Fruit fly (Drosophila melanogaster) whole organism, embryonic: ENCODE results near the gene Vha14-2.

Source experiments
- Bteb2 ChIP-seq: fragments of 200-800 bp; sonication (Bioruptor generic); optimal IDR thresholded peaks from 2 replicates; lab custom pipeline; 2016; ENCODE audit warnings: missing biosample characterization, missing genetic modification characterization
- CG10274 ChIP-seq: fragments of 200-800 bp; sonication (Bioruptor generic); optimal IDR thresholded peaks from 3 replicates; lab custom pipeline; 2017; ENCODE audit warnings: missing biosample characterization, mild to moderate bottlenecking, missing genetic modification characterization
- CG11504 ChIP-seq: fragments of 200-800 bp; sonication (Bioruptor generic); optimal IDR thresholded peaks from 3 replicates; lab custom pipeline; 2019; ENCODE audit warnings: missing biosample characterization, mild to moderate bottlenecking, missing genetic modification characterization, moderate library complexity
- CG12219 ChIP-seq: fragments of 200-800 bp; sonication (Bioruptor generic); optimal IDR thresholded peaks from 3 replicates; lab custom pipeline; 2018; ENCODE audit warnings: missing biosample characterization, mild to moderate bottlenecking, missing genetic modification characterization
- CG15269 ChIP-seq: fragments of 200-800 bp; sonication (Bioruptor generic); optimal IDR thresholded peaks from 2 replicates; lab custom pipeline; 2018; ENCODE audit warnings: missing biosample characterization, mild to moderate bottlenecking, missing genetic modification characterization, moderate library complexity
- CG17359 ChIP-seq: fragments of 200-800 bp; sonication (Bioruptor generic); optimal IDR thresholded peaks from 3 replicates; lab custom pipeline; 2018; ENCODE audit warnings: missing biosample characterization, mild to moderate bottlenecking, missing genetic modification characterization, moderate library complexity
- CG17361 ChIP-seq: fragments of 200-800 bp; sonication (Bioruptor generic); IDR thresholded peaks from 3 replicates; pipeline ENCODE4 v1.3.6; 2022; ENCODE audit warnings: missing biosample characterization, missing genetic modification characterization
- CG18599 ChIP-seq: fragments of 200-800 bp; sonication (Bioruptor generic); optimal IDR thresholded peaks from 3 replicates; lab custom pipeline; 2017; ENCODE audit warnings: missing biosample characterization, missing genetic modification characterization, mild to moderate bottlenecking, moderate library complexity, missing genetic modification reagents
- CG18764 ChIP-seq: fragments of 200-800 bp; sonication (Bioruptor generic); optimal IDR thresholded peaks from 3 replicates; lab custom pipeline; 2016; ENCODE audit warnings: missing biosample characterization, missing genetic modification characterization
- CG2120 ChIP-seq: fragments of 200-800 bp; sonication (Bioruptor generic); optimal IDR thresholded peaks from 3 replicates; lab custom pipeline; 2016; ENCODE audit warnings: missing biosample characterization, missing genetic modification characterization
- CG2678 ChIP-seq: fragments of 200-800 bp; sonication (Bioruptor generic); optimal IDR thresholded peaks from 3 replicates; lab custom pipeline; 2019; ENCODE audit warnings: missing biosample characterization, mild to moderate bottlenecking, missing genetic modification characterization, moderate library complexity
- CG30403 ChIP-seq: fragments of 200-800 bp; sonication (Bioruptor generic); optimal IDR thresholded peaks from 3 replicates; lab custom pipeline; 2016; ENCODE audit warnings: missing biosample characterization, missing genetic modification characterization
- CG3407 ChIP-seq: fragments of 200-800 bp; sonication (Bioruptor generic); optimal IDR thresholded peaks from 2 replicates; lab custom pipeline; 2018; ENCODE audit warnings: missing biosample characterization, mild to moderate bottlenecking, missing genetic modification characterization
- CG7839 ChIP-seq: fragments of 200-800 bp; sonication (Bioruptor generic); optimal IDR thresholded peaks from 3 replicates; lab custom pipeline; 2018; ENCODE audit warnings: missing biosample characterization, mild to moderate bottlenecking, missing genetic modification characterization, moderate library complexity
- CoRest ChIP-seq: fragments of 200-800 bp; sonication (Bioruptor generic); optimal IDR thresholded peaks from 3 replicates; lab custom pipeline; 2018; ENCODE audit warnings: missing biosample characterization, mild to moderate bottlenecking, missing genetic modification characterization, moderate library complexity
- D19A ChIP-seq: fragments of 200-800 bp; optimal IDR thresholded peaks from 3 replicates; lab custom pipeline; 2019; ENCODE audit warnings: missing biosample characterization, mild to moderate bottlenecking, missing genetic modification characterization, moderate library complexity
- Dip2 ChIP-seq: fragments of 200-800 bp; sonication (Bioruptor generic); IDR thresholded peaks from 2 replicates; pipeline ENCODE4 v1.3.6; 2022; ENCODE audit warnings: missing biosample characterization, missing genetic modification characterization
- Drgx ChIP-seq: fragments of 200-800 bp; sonication (Bioruptor generic); IDR thresholded peaks from 2 replicates; pipeline ENCODE4 v1.3.6; 2022; ENCODE audit warnings: missing biosample characterization, missing genetic modification characterization
- Fer3 ChIP-seq: fragments of 200-800 bp; sonication (Bioruptor generic); optimal IDR thresholded peaks from 2 replicates; lab custom pipeline; 2018; ENCODE audit warnings: missing biosample characterization, mild to moderate bottlenecking, missing genetic modification characterization, moderate library complexity
- Hr51 ChIP-seq, 2 experiments: fragments of 200-800 bp; sonication (Bioruptor generic); optimal IDR thresholded peaks; 2 replicates in 1 of 2; 3 replicates in 1 of 2; lab custom pipeline; 2016 to 2018; ENCODE audit warnings: missing biosample characterization in 2 of 2, missing genetic modification characterization in 2 of 2, mild to moderate bottlenecking in 1 of 2, moderate library complexity in 1 of 2
- Hr78 ChIP-seq, 2 experiments: fragments of 200-800 bp in 1 of 2; fragments of >200 bp in 1 of 2; sonication (Bioruptor generic) in 1 of 2; optimal IDR thresholded peaks; 2 replicates each; lab custom pipeline; 2017 to 2019; ENCODE audit warnings: missing biosample characterization in 2 of 2, missing genetic modification characterization in 2 of 2, mild to moderate bottlenecking in 1 of 2, moderate library complexity in 1 of 2
- Med ChIP-seq: fragments of 200-800 bp; sonication (Bioruptor generic); peaks from one replicate; lab custom pipeline; 2016; ENCODE audit warnings: missing biosample characterization, missing genetic modification characterization, mild to moderate bottlenecking, inconsistent platforms, moderate library complexity
- Meics ChIP-seq: fragments of 200-800 bp; sonication (Bioruptor generic); optimal IDR thresholded peaks from 2 replicates; lab custom pipeline; 2017; ENCODE audit warnings: missing biosample characterization, mild to moderate bottlenecking, missing genetic modification characterization
- Mrtf ChIP-seq: fragments of 200-800 bp; sonication (Bioruptor generic); IDR thresholded peaks from 3 replicates; pipeline ENCODE4 v1.3.6; 2022; ENCODE audit warnings: missing biosample characterization, missing genetic modification characterization
- PHDP ChIP-seq: fragments of 200-800 bp; sonication (Bioruptor generic); optimal IDR thresholded peaks from 3 replicates; lab custom pipeline; 2018; ENCODE audit warnings: missing biosample characterization, mild to moderate bottlenecking, missing genetic modification characterization, moderate library complexity
- Pdp1 ChIP-seq, 2 experiments: fragments of 200-800 bp; sonication (Bioruptor generic); optimal IDR thresholded peaks; 3 replicates each; lab custom pipeline; 2016; ENCODE audit warnings: missing biosample characterization in 2 of 2, missing genetic modification characterization in 2 of 2, mild to moderate bottlenecking in 1 of 2, moderate library complexity in 1 of 2
- Sox102F ChIP-seq: fragments of 200-800 bp; sonication (Bioruptor generic); optimal IDR thresholded peaks from 2 replicates; lab custom pipeline; 2018; ENCODE audit warnings: missing biosample characterization, mild to moderate bottlenecking, missing genetic modification characterization, moderate library complexity
- ash1 ChIP-seq: fragments of 200-800 bp; sonication (Bioruptor generic); optimal IDR thresholded peaks from 2 replicates; lab custom pipeline; 2018; ENCODE audit warnings: missing biosample characterization, mild to moderate bottlenecking, missing genetic modification characterization
- bbx ChIP-seq: fragments of 200-800 bp; sonication (Bioruptor generic); IDR thresholded peaks from 2 replicates; pipeline ENCODE4 v1.3.6; 2022; ENCODE audit warnings: missing biosample characterization, missing genetic modification characterization; ENCODE audit not compliant: partially characterized antibody
- bigmax ChIP-seq: fragments of 200-800 bp; sonication (Bioruptor generic); optimal IDR thresholded peaks from 2 replicates; lab custom pipeline; 2018; ENCODE audit warnings: missing biosample characterization, mild to moderate bottlenecking, missing genetic modification characterization
- chinmo ChIP-seq: fragments of 200-800 bp; sonication (Bioruptor generic); IDR thresholded peaks from 4 replicates; pipeline ENCODE4 v1.3.6; 2022; ENCODE audit warnings: missing biosample characterization, missing genetic modification characterization; ENCODE audit not compliant: partially characterized antibody
- cwo ChIP-seq: fragments of 200-800 bp; sonication (Bioruptor generic); optimal IDR thresholded peaks from 3 replicates; lab custom pipeline; 2017; ENCODE audit warnings: missing biosample characterization, missing genetic modification characterization, mild to moderate bottlenecking, moderate library complexity, missing genetic modification reagents
- dmrt11E ChIP-seq: fragments of 200-800 bp; sonication (Bioruptor generic); optimal IDR thresholded peaks from 3 replicates; lab custom pipeline; 2018; ENCODE audit warnings: missing biosample characterization, mild to moderate bottlenecking, missing genetic modification characterization, moderate library complexity
- dysf ChIP-seq: fragments of 200-800 bp; sonication (Bioruptor generic); IDR thresholded peaks from 3 replicates; pipeline ENCODE4 v1.3.6; 2022; ENCODE audit warnings: missing biosample characterization, missing genetic modification characterization
- esg ChIP-seq: fragments of 200-800 bp; sonication (Bioruptor generic); conservative IDR thresholded peaks from 2 replicates; pipeline ENCODE4 v1.3.6; 2022; ENCODE audit warnings: missing biosample characterization, missing genetic modification characterization
- eve ChIP-seq, 2 experiments: fragments of >200 bp; optimal IDR thresholded peaks; 2 replicates each; lab custom pipeline; 2017; ENCODE audit warnings: missing biosample characterization in 2 of 2, missing genetic modification characterization in 2 of 2
- fru ChIP-seq: fragments of >200 bp; optimal IDR thresholded peaks from 2 replicates; lab custom pipeline; 2017
- gem ChIP-seq: fragments of 200-800 bp; sonication (Bioruptor generic); optimal IDR thresholded peaks from 2 replicates; lab custom pipeline; 2019; ENCODE audit warnings: missing biosample characterization, mild to moderate bottlenecking, missing genetic modification characterization, moderate library complexity
- grau ChIP-seq: fragments of 200-800 bp; optimal IDR thresholded peaks from 3 replicates; lab custom pipeline; 2019; ENCODE audit warnings: missing biosample characterization, mild to moderate bottlenecking, missing genetic modification characterization, moderate library complexity
- phol ChIP-seq: fragments of 200-800 bp; sonication (Bioruptor generic); optimal IDR thresholded peaks from 3 replicates; lab custom pipeline; 2018; ENCODE audit warnings: missing biosample characterization, mild to moderate bottlenecking, missing genetic modification characterization, moderate library complexity
- row ChIP-seq: fragments of 200-800 bp; sonication (Bioruptor generic); IDR thresholded peaks from 3 replicates; pipeline ENCODE4 v1.3.6; 2022; ENCODE audit warnings: missing biosample characterization, missing genetic modification characterization
- zen2 ChIP-seq: fragments of 200-800 bp; sonication (Bioruptor generic); IDR thresholded peaks from 3 replicates; pipeline ENCODE4 v1.3.6; 2022; ENCODE audit warnings: missing biosample characterization, missing genetic modification characterization; ENCODE audit not compliant: partially characterized antibody

Gene Vha14-2

dm6 chr3R:6107353-6107752, 15.0 kb upstream of the Vha14-2 start:
- TF ChIP-seq CG3407 (GFP tag; lab: Kevin White, UChicago), result no peak
- TF ChIP-seq D19A, result no peak
- no peak for TF ChIP-seq dmrt11E (tag; lab: Kevin White, UChicago)
- no peak for TF ChIP-seq Bteb2 (GFP tag; lab: Kevin White, UChicago)
- TF ChIP-seq esg, result no peak
- TF ChIP-seq chinmo (GFP tag; lab: Robert Waterston, UW), result 0 out of 4 replicates have a peak, but pooled peaks have one; percentile 55
- no peak for TF ChIP-seq bigmax
- peak in 1 of 2 experiments; percentile 92 for TF ChIP-seq Pdp1 (GFP tag; optimal IDR thresholded peaks at IDR 0.05; lab: Kevin White, UChicago)
- TF ChIP-seq CG10274, result no peak

dm6 chr3R:6107792-6108191, 14.6 kb upstream of the Vha14-2 start, which contains the start of gene Obp83cd:
Gene Obp83cd, plus strand, starts transcription at chr3R:6108134.
- TF ChIP-seq CG17359 (tag; lab: Kevin White, UChicago), result no peak
- TF ChIP-seq cwo (GFP tag; lab: Kevin White, UChicago), result peak; percentile 17
- no peak for TF ChIP-seq Fer3 (tag; lab: Kevin White, UChicago)
- TF ChIP-seq bbx, result no peak
- TF ChIP-seq CG2120 (GFP tag; lab: Kevin White, UChicago), result peak; percentile 19
- TF ChIP-seq phol (tag; lab: Kevin White, UChicago), result peak; percentile 9
- peak in 1 of 2 experiments; percentile 33 for TF ChIP-seq Hr51 (GFP tag; optimal IDR thresholded peaks at IDR 0.05; lab: Kevin White, UChicago)
- no peak for TF ChIP-seq CG12219 (GFP tag; lab: Kevin White, UChicago)
- no peak for TF ChIP-seq Mrtf (GFP tag; lab: Robert Waterston, UW)
- TF ChIP-seq zen2 (GFP tag; lab: Robert Waterston, UW), result no peak
- peak; percentile 3 for TF ChIP-seq CoRest (tag; lab: Kevin White, UChicago)
- TF ChIP-seq eve (GFP tag; optimal IDR thresholded peaks at IDR 0.05; lab: Kevin White, UChicago), result peak in 1 of 2 experiments; percentile 17
- no peak for TF ChIP-seq fru
- TF ChIP-seq Med (GFP tag; lab: Kevin White, UChicago), result peak; percentile 55
- TF ChIP-seq CG15269 (tag; lab: Kevin White, UChicago), result peak; percentile 12
- TF ChIP-seq Sox102F (GFP tag; lab: Kevin White, UChicago), result peak; percentile 8
- TF ChIP-seq Dip2 (GFP tag; lab: Robert Waterston, UW), result no peak
- TF ChIP-seq CG17361 (GFP tag; lab: Robert Waterston, UW), result peak; percentile 40; the same call in 1 of the 3 replicates
- no peak for TF ChIP-seq Hr78 (GFP tag; optimal IDR thresholded peaks at IDR 0.05; lab: Kevin White, UChicago)
- TF ChIP-seq CG11504 (tag; lab: Kevin White, UChicago), result peak; percentile 44
- TF ChIP-seq CG18599 (GFP tag; lab: Kevin White, UChicago), result peak; percentile 11
- peak; percentile 27 for TF ChIP-seq gem (tag; lab: Kevin White, UChicago)
- TF ChIP-seq CG7839, result peak; percentile 21
- TF ChIP-seq ash1 (GFP tag; lab: Kevin White, UChicago), result no peak
- no peak for TF ChIP-seq CG18764 (GFP tag; lab: Kevin White, UChicago)
- TF ChIP-seq CG30403, result peak; percentile 16
- TF ChIP-seq Drgx (GFP tag; lab: Robert Waterston, UW), result peak; percentile 45; the same call in 1 of the 2 replicates
- peak; percentile 25 for TF ChIP-seq grau (tag; lab: Kevin White, UChicago)
- TF ChIP-seq CG2678 (tag; lab: Kevin White, UChicago), result peak; percentile 44
- peak; percentile 45 for TF ChIP-seq Meics
- TF ChIP-seq dysf (GFP tag; lab: Robert Waterston, UW), result peak; percentile 32; the same call in 1 of the 3 replicates
- TF ChIP-seq row, result 0 out of 3 replicates have a peak, but pooled peaks have one; percentile 7
- peak; percentile 25 for TF ChIP-seq PHDP
